Worm (Caenorhabditis elegans) whole organism, late embryonic: ENCODE results near the gene Y38H6C.18.

Experiments
- C08G9.2 ChIP-seq: sonication (generic microtip); optimal IDR thresholded peaks from 2 replicates; lab custom pipeline; 2016; ENCODE audit warnings: mild to moderate bottlenecking, missing genetic modification characterization, moderate library complexity, missing compliant biosample characterization
- C38D4.7 ChIP-seq: fragments of 200-800 bp; sonication (Bioruptor generic); optimal IDR thresholded peaks from 2 replicates; lab custom pipeline; 2018; ENCODE audit warnings: mild to moderate bottlenecking, missing genetic modification characterization, moderate library complexity, missing compliant biosample characterization
- F13H6.1 ChIP-seq: sonication (generic microtip); optimal IDR thresholded peaks from 2 replicates; lab custom pipeline; 2016; ENCODE audit warnings: missing genetic modification characterization, missing compliant biosample characterization
- T23F11.4 ChIP-seq: fragments of 200-800 bp; sonication (Bioruptor generic); optimal IDR thresholded peaks from 2 replicates; lab custom pipeline; 2018; ENCODE audit warnings: mild to moderate bottlenecking, missing genetic modification characterization, missing compliant biosample characterization
- Y22D7AL.16 ChIP-seq: sonication (generic microtip); optimal IDR thresholded peaks from 2 replicates; lab custom pipeline; 2016; ENCODE audit warnings: missing genetic modification characterization, missing compliant biosample characterization
- ahr-1 ChIP-seq: sonication (generic microtip); optimal IDR thresholded peaks from 2 replicates; lab custom pipeline; 2016; ENCODE audit warnings: missing genetic modification characterization, missing compliant biosample characterization
- ceh-14 ChIP-seq: sonication (generic microtip); optimal IDR thresholded peaks from 2 replicates; lab custom pipeline; 2016; ENCODE audit warnings: missing genotype, missing genetic modification characterization, missing compliant biosample characterization
- ceh-19 ChIP-seq: fragments of 200-800 bp; sonication (Bioruptor generic); optimal IDR thresholded peaks from 2 replicates; lab custom pipeline; 2018; ENCODE audit warnings: mild to moderate bottlenecking, missing genetic modification characterization, missing compliant biosample characterization
- ceh-2 ChIP-seq: sonication (generic microtip); optimal IDR thresholded peaks from 2 replicates; lab custom pipeline; 2016; ENCODE audit warnings: missing genotype, missing genetic modification characterization, missing compliant biosample characterization
- ceh-34 ChIP-seq: sonication (generic microtip); optimal IDR thresholded peaks from 2 replicates; lab custom pipeline; 2016; ENCODE audit warnings: mild to moderate bottlenecking, missing genetic modification characterization, missing compliant biosample characterization
- ceh-6 ChIP-seq: fragments of 200-800 bp; sonication (Bioruptor generic); optimal IDR thresholded peaks from 2 replicates; lab custom pipeline; 2018; ENCODE audit warnings: mild to moderate bottlenecking, missing genetic modification characterization, missing compliant biosample characterization
- dmd-4 ChIP-seq: sonication (generic microtip); optimal IDR thresholded peaks from 2 replicates; lab custom pipeline; 2016; ENCODE audit warnings: borderline replicate concordance, missing genetic modification characterization, missing compliant biosample characterization
- elt-2 ChIP-seq: sonication (generic microtip); optimal IDR thresholded peaks from 2 replicates; lab custom pipeline; 2016; ENCODE audit warnings: missing genetic modification reagents, missing genetic modification characterization, missing compliant biosample characterization
- fax-1 ChIP-seq: sonication (generic microtip); optimal IDR thresholded peaks from 2 replicates; lab custom pipeline; 2016; ENCODE audit warnings: missing genotype, missing genetic modification characterization, missing compliant biosample characterization
- fkh-6 ChIP-seq: sonication (generic microtip); optimal IDR thresholded peaks from 2 replicates; lab custom pipeline; 2016; ENCODE audit warnings: missing genetic modification characterization, missing compliant biosample characterization
- gmeb-2 ChIP-seq: sonication (generic microtip); optimal IDR thresholded peaks from 2 replicates; lab custom pipeline; 2016; ENCODE audit warnings: missing genetic modification characterization, inconsistent platforms, missing compliant biosample characterization
- hlh-13 ChIP-seq: fragments of 200-800 bp; sonication (Bioruptor generic); optimal IDR thresholded peaks from 2 replicates; lab custom pipeline; 2018; ENCODE audit warnings: mild to moderate bottlenecking, missing genetic modification characterization, missing compliant biosample characterization
- hlh-30 ChIP-seq: sonication (generic microtip); optimal IDR thresholded peaks from 2 replicates; lab custom pipeline; 2017; ENCODE audit warnings: antibody characterized with exemption, missing genetic modification characterization, missing compliant biosample characterization; ENCODE audit not compliant: insufficient read depth
- hlh-6 ChIP-seq: sonication (generic microtip); optimal IDR thresholded peaks from 2 replicates; lab custom pipeline; 2016; ENCODE audit warnings: missing genotype, missing genetic modification characterization, missing compliant biosample characterization
- lim-6 ChIP-seq: sonication (generic microtip); optimal IDR thresholded peaks from 2 replicates; lab custom pipeline; 2016; ENCODE audit warnings: missing genetic modification characterization, missing compliant biosample characterization
- lin-11 ChIP-seq: fragments of 200-800 bp; sonication (Bioruptor generic); optimal IDR thresholded peaks from 2 replicates; lab custom pipeline; 2018; ENCODE audit warnings: mild to moderate bottlenecking, missing genetic modification characterization, missing compliant biosample characterization
- mec-3 ChIP-seq: sonication (generic microtip); optimal IDR thresholded peaks from 2 replicates; lab custom pipeline; 2016; ENCODE audit warnings: borderline replicate concordance, missing genetic modification characterization, missing compliant biosample characterization
- nfya-1 ChIP-seq: sonication (generic microtip); optimal IDR thresholded peaks from 2 replicates; lab custom pipeline; 2017; ENCODE audit warnings: missing genetic modification characterization, mild to moderate bottlenecking, missing compliant biosample characterization, antibody characterized with exemption, moderate library complexity
- nhr-11 ChIP-seq: fragments of 150-350 bp; optimal IDR thresholded peaks from 2 replicates; lab custom pipeline; 2014; ENCODE audit warnings: missing biosample characterization, missing genetic modification characterization
- odd-2 ChIP-seq: sonication (generic microtip); optimal IDR thresholded peaks from 2 replicates; lab custom pipeline; 2017; ENCODE audit warnings: antibody characterized with exemption, mild to moderate bottlenecking, missing genetic modification characterization, missing compliant biosample characterization
- pha-4 ChIP-seq: fragments of 150-350 bp; optimal IDR thresholded peaks from 2 replicates; lab custom pipeline; 2018; ENCODE audit warnings: missing biosample characterization, missing genetic modification reagents, missing genetic modification characterization
- pqm-1 ChIP-seq: sonication (generic microtip); optimal IDR thresholded peaks from 2 replicates; lab custom pipeline; 2016; ENCODE audit warnings: missing genetic modification characterization, missing compliant biosample characterization
- ref-2 ChIP-seq: sonication (generic microtip); optimal IDR thresholded peaks from 2 replicates; lab custom pipeline; 2016; ENCODE audit warnings: missing genetic modification characterization, missing compliant biosample characterization
- rnt-1 ChIP-seq: sonication (generic microtip); optimal IDR thresholded peaks from 2 replicates; lab custom pipeline; 2016; ENCODE audit warnings: missing genetic modification characterization, missing compliant biosample characterization
- sox-2 ChIP-seq: fragments of 200-800 bp; sonication (Bioruptor generic); IDR thresholded peaks from 2 replicates; pipeline ENCODE4 v1.3.6; 2022; ENCODE audit warnings: missing genetic modification reagents, missing genetic modification characterization, missing compliant biosample characterization
- tbx-2 ChIP-seq: sonication (generic microtip); optimal IDR thresholded peaks from 2 replicates; lab custom pipeline; 2016; ENCODE audit warnings: missing genetic modification characterization, missing compliant biosample characterization
- unc-42 ChIP-seq: sonication (generic microtip); optimal IDR thresholded peaks from 2 replicates; lab custom pipeline; 2016; ENCODE audit warnings: missing genotype, missing genetic modification characterization, missing compliant biosample characterization
- unc-55 ChIP-seq: sonication (generic microtip); optimal IDR thresholded peaks from 2 replicates; lab custom pipeline; 2017; ENCODE audit warnings: missing biosample characterization, missing genetic modification reagents, missing genetic modification characterization
- zip-5 ChIP-seq: sonication (generic microtip); optimal IDR thresholded peaks from 2 replicates; lab custom pipeline; 2016; ENCODE audit warnings: missing genetic modification characterization, missing compliant biosample characterization
- ztf-16 ChIP-seq: sonication (generic microtip); optimal IDR thresholded peaks from 2 replicates; lab custom pipeline; 2017; ENCODE audit warnings: missing genetic modification characterization, missing compliant biosample characterization

The Y38H6C.18 gene

DNA sequence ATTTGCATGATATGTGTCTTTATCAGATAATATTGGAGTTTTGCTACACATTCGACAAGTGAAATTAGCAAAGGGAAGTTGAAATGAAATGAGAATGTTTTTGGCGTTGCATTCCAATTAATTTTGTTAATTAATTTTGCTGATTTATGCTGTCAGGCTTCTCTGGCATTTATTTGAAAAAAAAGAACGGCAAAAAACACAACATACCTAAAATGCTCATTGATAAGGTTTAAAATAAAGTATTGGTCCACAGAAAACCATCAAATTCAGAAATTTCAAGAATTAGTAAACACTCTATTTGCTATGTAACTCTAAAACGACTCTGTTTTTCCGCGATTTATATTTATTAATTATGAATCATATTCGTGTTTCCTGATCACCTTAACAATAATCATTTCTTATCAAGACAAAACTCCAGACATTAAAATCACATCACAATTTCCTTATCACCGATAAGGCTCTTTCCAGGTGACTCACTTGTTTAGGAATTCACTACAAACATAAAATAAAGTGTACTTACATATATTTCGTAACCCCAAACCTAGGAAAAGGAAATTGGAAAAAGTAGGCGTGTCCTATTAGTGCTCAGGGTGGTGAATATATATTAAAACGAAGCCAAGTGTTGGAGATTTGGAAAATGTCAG is 21.0 kb downstream of the Y38H6C.18 start, which contains the start of the genes srh-166 and Y38H6C.24:
srh-166 (minus strand) TSS at position 51 of the 644 bp plus-strand sequence.
Y38H6C.24 (plus strand) TSS at position 620 of the 644 bp plus-strand sequence.
- TF ChIP-seq odd-2 (no peak), elt-2 (tag; lab: Kevin White, UChicago) (peak; percentile 83)

- TF ChIP-seq F13H6.1 (tag; lab: Kevin White, UChicago) (no peak), nhr-11 (no peak), lim-6 (no peak), T23F11.4 (no peak)
Observed at ce11 chrV:20522219-20522618, 24.7 kb downstream of the Y38H6C.18 start, which contains the start of the genes Y38H6C.9 and fbxa-150. Y38H6C.9 (minus strand) TSS chrV:20522270. fbxa-150 (plus strand) TSS chrV:20522598.

ce11 chrV:20518927-20519326 is 28.0 kb downstream of the Y38H6C.18 start, which contains the start of gene Y38H6C.25:
Y38H6C.25 (plus strand) TSS chrV:20519227.
- TF ChIP-seq nfya-1 (tag; lab: Kevin White, UChicago), result no peak
- no peak for TF ChIP-seq sox-2 (GFP tag; lab: Robert Waterston, UW)
- no peak for TF ChIP-seq dmd-4 (tag; lab: Kevin White, UChicago)
- TF ChIP-seq unc-55 (GFP tag; lab: Kevin White, UChicago), result no peak
- no peak for TF ChIP-seq elt-2 (tag; lab: Kevin White, UChicago)
- no peak for TF ChIP-seq fkh-6
- no peak for TF ChIP-seq lim-6
- no peak for TF ChIP-seq ceh-6 (GFP tag; lab: Kevin White, UChicago)
- TF ChIP-seq mec-3, result no peak
- no peak for TF ChIP-seq ceh-19 (GFP tag; lab: Kevin White, UChicago)
- no peak for TF ChIP-seq rnt-1 (tag; lab: Kevin White, UChicago)
- TF ChIP-seq lin-11, result no peak
- no peak for TF ChIP-seq gmeb-2 (tag; lab: Kevin White, UChicago)
- no peak for TF ChIP-seq hlh-13 (GFP tag; lab: Kevin White, UChicago)
- TF ChIP-seq tbx-2 (tag; lab: Kevin White, UChicago), result no peak
- no peak for TF ChIP-seq fax-1
- no peak for TF ChIP-seq ceh-34

- no peak for TF ChIP-seq lim-6
- no peak for TF ChIP-seq ref-2
- no peak for TF ChIP-seq C38D4.7 (GFP tag; lab: Kevin White, UChicago)
- TF ChIP-seq C08G9.2 (tag; lab: Kevin White, UChicago), result no peak
- TF ChIP-seq F13H6.1 (tag; lab: Kevin White, UChicago), result no peak
- TF ChIP-seq ahr-1 (tag; lab: Kevin White, UChicago), result no peak
- no peak for TF ChIP-seq elt-2 (tag; lab: Kevin White, UChicago)
- no peak for TF ChIP-seq hlh-30 (tag; lab: Kevin White, UChicago)
- no peak for TF ChIP-seq ceh-14 (tag; lab: Kevin White, UChicago)
- TF ChIP-seq pqm-1 (tag; lab: Kevin White, UChicago), result no peak
- TF ChIP-seq hlh-6, result no peak
- TF ChIP-seq ceh-2 (tag; lab: Kevin White, UChicago), result no peak
- TF ChIP-seq ceh-34, result no peak
- no peak for TF ChIP-seq Y22D7AL.16
- TF ChIP-seq unc-42 (tag; lab: Kevin White, UChicago), result no peak
- no peak for TF ChIP-seq ztf-16 (tag; lab: Kevin White, UChicago)
- TF ChIP-seq zip-5 (tag; lab: Kevin White, UChicago), result no peak
- no peak for TF ChIP-seq pha-4 (tag; lab: Kevin White, UChicago)
- no peak for TF ChIP-seq ceh-19 (GFP tag; lab: Kevin White, UChicago)
Observed at ce11 chrV:20517005-20517404, 29.9 kb downstream of the Y38H6C.18 start.
